Worm (Caenorhabditis elegans) whole organism, L4/young adult: ENCODE results near the gene H23N18.6.

Source experiments
- W03F9.2 ChIP-seq: fragments of 150-350 bp; optimal IDR thresholded peaks from 2 replicates; lab custom pipeline; 2014; ENCODE audit warnings: missing biosample characterization, missing genetic modification characterization
- dao-5 ChIP-seq: sonication (generic microtip); optimal IDR thresholded peaks from 2 replicates; lab custom pipeline; 2016; ENCODE audit warnings: missing genotype, missing genetic modification characterization, moderate library complexity, missing compliant biosample characterization
- him-1 ChIP-seq: sonication (generic microtip); optimal IDR thresholded peaks from 2 replicates; lab custom pipeline; 2016; ENCODE audit warnings: missing genotype, missing genetic modification reagents, missing genetic modification characterization, missing compliant biosample characterization

Gene H23N18.6

ce11 chrV:4914879-4915278 lies at the start of gene H23N18.6:
Gene H23N18.6, minus strand, starts transcription at chrV:4915079.
- no peak for TF ChIP-seq him-1 (tag; lab: Kevin White, UChicago)
- TF ChIP-seq dao-5 (tag; lab: Kevin White, UChicago): no peak
- TF ChIP-seq W03F9.2: no peak

ce11 chrV:4964020-4964635 lies 49.2 kb upstream of the H23N18.6 start:
- TF ChIP-seq dao-5 (tag; lab: Kevin White, UChicago) (no peak), W03F9.2 (no peak), him-1 (tag; lab: Kevin White, UChicago) (no peak)

- TF ChIP-seq him-1 (tag; lab: Kevin White, UChicago): no peak
- peak; percentile 39 for TF ChIP-seq W03F9.2
Measured at ce11 chrV:4963606-4964005, 48.7 kb upstream of the H23N18.6 start.

- no peak for TF ChIP-seq W03F9.2
- no peak for TF ChIP-seq him-1 (tag; lab: Kevin White, UChicago)
- TF ChIP-seq dao-5 (tag; lab: Kevin White, UChicago): no peak
Measured at ce11 chrV:4962968-4963367, 48.1 kb upstream of the H23N18.6 start, which contains the start of gene tam-1. Gene tam-1, minus strand, starts transcription at chrV:4963102.

- TF ChIP-seq him-1 (tag; lab: Kevin White, UChicago) (no peak), dao-5 (tag; lab: Kevin White, UChicago) (no peak), W03F9.2 (no peak)
Measured at ce11 chrV:4960686-4961085, 45.8 kb upstream of the H23N18.6 start.

ce11 chrV:4957619-4958018 lies 42.7 kb upstream of the H23N18.6 start:
- TF ChIP-seq dao-5 (tag; lab: Kevin White, UChicago) (no peak), W03F9.2 (no peak), him-1 (tag; lab: Kevin White, UChicago) (no peak)

ce11 chrV:4956529-4956928 lies 41.6 kb upstream of the H23N18.6 start, which contains the start of gene str-208:
Gene str-208, plus strand, starts transcription at chrV:4956829.
- TF ChIP-seq W03F9.2 (no peak), dao-5 (tag; lab: Kevin White, UChicago) (no peak), him-1 (tag; lab: Kevin White, UChicago) (no peak)

- TF ChIP-seq him-1 (tag; lab: Kevin White, UChicago): no peak
- TF ChIP-seq dao-5 (tag; lab: Kevin White, UChicago): no peak
- no peak for TF ChIP-seq W03F9.2
Measured at ce11 chrV:4951434-4951833, 36.6 kb upstream of the H23N18.6 start, which contains the start of gene str-207. Gene str-207, plus strand, starts transcription at chrV:4951734.

ce11 chrV:4948635-4949034 lies 33.8 kb upstream of the H23N18.6 start, which contains the start of gene str-209:
Gene str-209, plus strand, starts transcription at chrV:4948935.
- TF ChIP-seq him-1 (tag; lab: Kevin White, UChicago) (no peak), W03F9.2 (no peak), dao-5 (tag; lab: Kevin White, UChicago) (no peak)

- TF ChIP-seq dao-5 (tag; lab: Kevin White, UChicago): no peak
- TF ChIP-seq him-1 (tag; lab: Kevin White, UChicago): no peak
- TF ChIP-seq W03F9.2: no peak
Measured at ce11 chrV:4944219-4944618, 29.3 kb upstream of the H23N18.6 start, which contains the start of gene str-211. Gene str-211, minus strand, starts transcription at chrV:4944319.

- TF ChIP-seq him-1 (tag; lab: Kevin White, UChicago): no peak
- no peak for TF ChIP-seq dao-5 (tag; lab: Kevin White, UChicago)
- no peak for TF ChIP-seq W03F9.2
Measured at ce11 chrV:4937337-4937736, 22.5 kb upstream of the H23N18.6 start.

- TF ChIP-seq dao-5 (tag; lab: Kevin White, UChicago) (no peak), W03F9.2 (no peak), him-1 (tag; lab: Kevin White, UChicago) (no peak)
Measured at ce11 chrV:4935096-4935495, 20.2 kb upstream of the H23N18.6 start.

ce11 chrV:4934406-4934805 lies 19.5 kb upstream of the H23N18.6 start, which contains the start of gene catp-2:
Gene catp-2, plus strand, starts transcription at chrV:4934706.
- no peak for TF ChIP-seq W03F9.2
- no peak for TF ChIP-seq dao-5 (tag; lab: Kevin White, UChicago)
- TF ChIP-seq him-1 (tag; lab: Kevin White, UChicago): no peak

- no peak for TF ChIP-seq him-1 (tag; lab: Kevin White, UChicago)
- TF ChIP-seq W03F9.2: no peak
- TF ChIP-seq dao-5 (tag; lab: Kevin White, UChicago): no peak
Measured at ce11 chrV:4933268-4933667, 18.4 kb upstream of the H23N18.6 start.

- no peak for TF ChIP-seq him-1 (tag; lab: Kevin White, UChicago)
- TF ChIP-seq dao-5 (tag; lab: Kevin White, UChicago): no peak
- TF ChIP-seq W03F9.2: no peak
Measured at ce11 chrV:4932814-4933213, 17.9 kb upstream of the H23N18.6 start, which contains the start of gene C02E7.10. Gene C02E7.10, minus strand, starts transcription at chrV:4933045.
